Fruit fly (Drosophila melanogaster) whole organism, embryonic: ENCODE measurements around the gene CG13766.
A peak's percentile ranks its signal among the peaks of the same experiment; 100 is the strongest.

Experiments used
- ATbp ChIP-seq: fragments of 200-800 bp; sonication (Bioruptor generic); optimal IDR thresholded peaks from 2 replicates; lab custom pipeline; 2017; ENCODE audit warnings: missing biosample characterization, mild to moderate bottlenecking, missing genetic modification characterization, missing genetic modification reagents
- Bdp1 ChIP-seq: fragments of 200-800 bp; sonication (Bioruptor generic); optimal IDR thresholded peaks from 3 replicates; lab custom pipeline; 2016; ENCODE audit warnings: missing biosample characterization, missing genetic modification characterization
- CG11247 ChIP-seq: fragments of 200-800 bp; sonication (Bioruptor generic); IDR thresholded peaks from 2 replicates; pipeline ENCODE4 v1.3.6; 2022; ENCODE audit warnings: missing biosample characterization, missing genetic modification characterization
- CG11456 ChIP-seq: fragments of 200-800 bp; sonication (Bioruptor generic); IDR thresholded peaks from 3 replicates; pipeline ENCODE4 v1.3.6; 2022; ENCODE audit warnings: missing biosample characterization, missing genetic modification characterization
- CG14710 ChIP-seq: fragments of 200-800 bp; sonication (Bioruptor generic); optimal IDR thresholded peaks from 3 replicates; lab custom pipeline; 2019; ENCODE audit warnings: missing biosample characterization, mild to moderate bottlenecking, missing genetic modification characterization, moderate library complexity
- CG15073 ChIP-seq: fragments of 200-800 bp; sonication (Bioruptor generic); optimal IDR thresholded peaks from 2 replicates; lab custom pipeline; 2016; ENCODE audit warnings: missing biosample characterization, missing genetic modification characterization
- CG15514 ChIP-seq: fragments of 200-800 bp; sonication (Bioruptor generic); optimal IDR thresholded peaks from 3 replicates; lab custom pipeline; 2017; ENCODE audit warnings: missing biosample characterization, missing genetic modification characterization, mild to moderate bottlenecking, moderate library complexity, missing genetic modification reagents
- CG17359 ChIP-seq: fragments of 200-800 bp; sonication (Bioruptor generic); optimal IDR thresholded peaks from 3 replicates; lab custom pipeline; 2018; ENCODE audit warnings: missing biosample characterization, mild to moderate bottlenecking, missing genetic modification characterization, moderate library complexity
- CG18011 ChIP-seq: fragments of 200-800 bp; sonication (Bioruptor generic); optimal IDR thresholded peaks from 2 replicates; lab custom pipeline; 2017; ENCODE audit warnings: missing biosample characterization, missing genetic modification characterization, mild to moderate bottlenecking, moderate library complexity, missing genotype
- CG2199 ChIP-seq: fragments of 200-800 bp; sonication (Bioruptor generic); IDR thresholded peaks from 3 replicates; pipeline ENCODE4 v1.3.6; 2022; ENCODE audit warnings: missing biosample characterization, missing genetic modification characterization
- CG3065 ChIP-seq: fragments of 200-800 bp; sonication (Bioruptor generic); optimal IDR thresholded peaks from 2 replicates; lab custom pipeline; 2016; ENCODE audit warnings: missing biosample characterization, missing genetic modification characterization
- CG4854 ChIP-seq: fragments of 200-800 bp; sonication (Bioruptor generic); optimal IDR thresholded peaks from 2 replicates; lab custom pipeline; 2016; ENCODE audit warnings: missing biosample characterization, missing genetic modification characterization, inconsistent platforms
- CG5953 ChIP-seq: fragments of 200-800 bp; sonication (Bioruptor generic); IDR thresholded peaks from 2 replicates; pipeline ENCODE4 v1.3.6; 2022; ENCODE audit warnings: missing biosample characterization, missing genetic modification characterization
- CG6654 ChIP-seq: fragments of 200-800 bp; sonication (Bioruptor generic); optimal IDR thresholded peaks from 2 replicates; lab custom pipeline; 2017; ENCODE audit warnings: missing biosample characterization, mild to moderate bottlenecking, missing genetic modification characterization
- CG8388 ChIP-seq: fragments of 200-800 bp; sonication (Bioruptor generic); optimal IDR thresholded peaks from 2 replicates; lab custom pipeline; 2019; ENCODE audit warnings: missing biosample characterization, mild to moderate bottlenecking, missing genetic modification characterization, moderate library complexity
- CG9437 ChIP-seq: fragments of 200-800 bp; sonication (Bioruptor generic); optimal IDR thresholded peaks from 2 replicates; lab custom pipeline; 2018; ENCODE audit warnings: missing biosample characterization, mild to moderate bottlenecking, missing genetic modification characterization
- CTCF ChIP-seq: fragments of 200-800 bp; sonication (Bioruptor generic); optimal IDR thresholded peaks from 2 replicates; lab custom pipeline; 2017; ENCODE audit warnings: missing biosample characterization, mild to moderate bottlenecking, missing genetic modification characterization, moderate library complexity
- Eip74EF ChIP-seq, 2 experiments: fragments of 200-800 bp in 1 of 2; fragments of >200 bp in 1 of 2; sonication (Bioruptor generic) in 1 of 2; optimal IDR thresholded peaks; 2 replicates each; lab custom pipeline; 2017 to 2019; ENCODE audit warnings: missing biosample characterization in 2 of 2, missing genetic modification characterization in 2 of 2, mild to moderate bottlenecking in 1 of 2, moderate library complexity in 1 of 2
- Hr51 ChIP-seq, 2 experiments: fragments of 200-800 bp; sonication (Bioruptor generic); optimal IDR thresholded peaks; 2 replicates in 1 of 2; 3 replicates in 1 of 2; lab custom pipeline; 2016 to 2018; ENCODE audit warnings: missing biosample characterization in 2 of 2, missing genetic modification characterization in 2 of 2, mild to moderate bottlenecking in 1 of 2, moderate library complexity in 1 of 2
- Oli ChIP-seq: fragments of 200-800 bp; sonication (Bioruptor generic); optimal IDR thresholded peaks from 2 replicates; lab custom pipeline; 2018; ENCODE audit warnings: missing biosample characterization, mild to moderate bottlenecking, missing genetic modification characterization, moderate library complexity
- Pdp1 ChIP-seq, 2 experiments: fragments of 200-800 bp; sonication (Bioruptor generic); optimal IDR thresholded peaks; 3 replicates each; lab custom pipeline; 2016; ENCODE audit warnings: missing biosample characterization in 2 of 2, missing genetic modification characterization in 2 of 2, mild to moderate bottlenecking in 1 of 2, moderate library complexity in 1 of 2
- Ptx1 ChIP-seq: fragments of 200-800 bp; sonication (Bioruptor generic); IDR thresholded peaks from 2 replicates; pipeline ENCODE4 v1.3.6; 2022; ENCODE audit warnings: missing biosample characterization, missing genetic modification characterization
- Sox102F ChIP-seq: fragments of 200-800 bp; sonication (Bioruptor generic); optimal IDR thresholded peaks from 2 replicates; lab custom pipeline; 2018; ENCODE audit warnings: missing biosample characterization, mild to moderate bottlenecking, missing genetic modification characterization, moderate library complexity
- Spps ChIP-seq: fragments of 200-800 bp; sonication (Bioruptor generic); optimal IDR thresholded peaks from 2 replicates; lab custom pipeline; 2018; ENCODE audit warnings: missing biosample characterization, mild to moderate bottlenecking, missing genetic modification characterization
- TFAM ChIP-seq: fragments of 200-800 bp; sonication (Bioruptor generic); optimal IDR thresholded peaks from 2 replicates; lab custom pipeline; 2017; ENCODE audit warnings: missing biosample characterization, missing genetic modification characterization, inconsistent platforms
- Tbp ChIP-seq: fragments of >200 bp; optimal IDR thresholded peaks from 2 replicates; lab custom pipeline; 2018; ENCODE audit warnings: missing biosample characterization, missing genetic modification characterization
- ash1 ChIP-seq: fragments of 200-800 bp; sonication (Bioruptor generic); optimal IDR thresholded peaks from 2 replicates; lab custom pipeline; 2018; ENCODE audit warnings: missing biosample characterization, mild to moderate bottlenecking, missing genetic modification characterization
- br ChIP-seq: fragments of >200 bp; optimal IDR thresholded peaks from 2 replicates; lab custom pipeline; 2017
- bsh ChIP-seq, 2 experiments: fragments of 200-800 bp; sonication (Bioruptor generic); optimal IDR thresholded peaks; 2 replicates each; lab custom pipeline; 2017 to 2018; ENCODE audit warnings: mild to moderate bottlenecking in 2 of 2, missing biosample characterization in 2 of 2, missing genetic modification characterization in 2 of 2, moderate library complexity in 1 of 2
- cg ChIP-seq: fragments of 200-800 bp; sonication (Bioruptor generic); optimal IDR thresholded peaks from 3 replicates; lab custom pipeline; 2019; ENCODE audit warnings: missing biosample characterization, mild to moderate bottlenecking, missing genetic modification characterization, moderate library complexity
- chm ChIP-seq: fragments of 200-800 bp; sonication (Bioruptor generic); IDR thresholded peaks from 2 replicates; pipeline ENCODE4 v1.3.6; 2022; ENCODE audit warnings: missing biosample characterization, missing genetic modification characterization
- crol ChIP-seq: fragments of 200-800 bp; sonication (Bioruptor generic); IDR thresholded peaks from 2 replicates; pipeline ENCODE4 v1.3.6; 2022; ENCODE audit warnings: missing biosample characterization, missing genetic modification characterization
- dmrt99B ChIP-seq: fragments of 200-800 bp; sonication (Bioruptor generic); optimal IDR thresholded peaks from 2 replicates; lab custom pipeline; 2018; ENCODE audit warnings: missing biosample characterization, mild to moderate bottlenecking, missing genetic modification characterization, moderate library complexity
- ewg ChIP-seq: fragments of 200-800 bp; sonication (Bioruptor generic); optimal IDR thresholded peaks from 3 replicates; lab custom pipeline; 2017; ENCODE audit warnings: mild to moderate bottlenecking, missing biosample characterization, missing genetic modification reagents, missing genetic modification characterization
- hb ChIP-seq: fragments of 200-800 bp; sonication (Bioruptor generic); IDR thresholded peaks from 3 replicates; pipeline ENCODE4 v1.3.6; 2022; ENCODE audit warnings: missing biosample characterization, missing genetic modification characterization; ENCODE audit not compliant: partially characterized antibody
- hkb ChIP-seq, 2 experiments: fragments of 200-800 bp in 1 of 2; fragments of >200 bp in 1 of 2; sonication (Bioruptor generic) in 1 of 2; IDR thresholded peaks in 1 of 2; optimal IDR thresholded peaks in 1 of 2; 2 replicates each; pipeline versions ENCODE4 v1.3.6 to Lab custom; 2017 to 2022; ENCODE audit warnings: missing biosample characterization in 1 of 2, missing genetic modification characterization in 1 of 2
- lab ChIP-seq: fragments of 200-800 bp; sonication (Bioruptor generic); optimal IDR thresholded peaks from 3 replicates; lab custom pipeline; 2017; ENCODE audit warnings: missing biosample characterization, missing genetic modification characterization, mild to moderate bottlenecking, moderate library complexity, missing genetic modification reagents
- mam ChIP-seq: fragments of 200-800 bp; sonication (Bioruptor generic); optimal IDR thresholded peaks from 3 replicates; lab custom pipeline; 2016; ENCODE audit warnings: missing biosample characterization, missing genetic modification characterization
- mirr ChIP-seq: fragments of 200-800 bp; sonication (Bioruptor generic); optimal IDR thresholded peaks from 3 replicates; lab custom pipeline; 2018; ENCODE audit warnings: missing biosample characterization, mild to moderate bottlenecking, missing genetic modification characterization
- mld ChIP-seq: fragments of 200-800 bp; sonication (Bioruptor generic); IDR thresholded peaks from 3 replicates; pipeline ENCODE4 v1.3.6; 2022; ENCODE audit warnings: missing biosample characterization, missing genetic modification characterization; ENCODE audit not compliant: partially characterized antibody
- nmo ChIP-seq: fragments of 200-800 bp; sonication (Bioruptor generic); optimal IDR thresholded peaks from 2 replicates; lab custom pipeline; 2018; ENCODE audit warnings: missing biosample characterization, mild to moderate bottlenecking, missing genetic modification characterization, moderate library complexity
- pros ChIP-seq: fragments of 200-800 bp; sonication (Bioruptor generic); optimal IDR thresholded peaks from 3 replicates; lab custom pipeline; 2019; ENCODE audit warnings: missing biosample characterization, mild to moderate bottlenecking, missing genetic modification characterization, moderate library complexity
- sr ChIP-seq: fragments of 200-800 bp; sonication (Bioruptor generic); IDR thresholded peaks from 3 replicates; pipeline ENCODE4 v1.3.6; 2022; ENCODE audit warnings: missing biosample characterization, missing genetic modification characterization
- tna ChIP-seq: fragments of 200-800 bp; sonication (Bioruptor generic); IDR thresholded peaks from 2 replicates; pipeline ENCODE4 v1.3.6; 2022; ENCODE audit warnings: missing biosample characterization, missing genetic modification characterization; ENCODE audit not compliant: partially characterized antibody
- tup ChIP-seq: fragments of 200-800 bp; sonication (Bioruptor generic); optimal IDR thresholded peaks from 2 replicates; lab custom pipeline; 2016; ENCODE audit warnings: missing biosample characterization, mild to moderate bottlenecking, missing genetic modification characterization, moderate library complexity
- unc-4 ChIP-seq: fragments of 200-800 bp; sonication (Bioruptor generic); IDR thresholded peaks from 2 replicates; pipeline ENCODE4 v1.3.6; 2022; ENCODE audit warnings: missing biosample characterization, missing genetic modification characterization; ENCODE audit not compliant: partially characterized antibody
- usp ChIP-seq: fragments of >200 bp; optimal IDR thresholded peaks from 2 replicates; lab custom pipeline; 2017; ENCODE audit warnings: missing biosample characterization, missing genetic modification characterization
- wek ChIP-seq: fragments of 200-800 bp; sonication (Bioruptor generic); optimal IDR thresholded peaks from 3 replicates; lab custom pipeline; 2018; ENCODE audit warnings: missing biosample characterization, mild to moderate bottlenecking, missing genetic modification characterization, moderate library complexity

Gene CG13766

dm6 chr2L:6611374-6612005, 45.5 kb upstream of the CG13766 start (continued):
- TF ChIP-seq Pdp1 (GFP tag; optimal IDR thresholded peaks at IDR 0.05; lab: Kevin White, UChicago) (no peak), CTCF (GFP tag; lab: Kevin White, UChicago) (no peak), unc-4 (no peak), nmo (peak; percentile 12), CG3065 (GFP tag; lab: Kevin White, UChicago) (no peak), Ptx1 (0 out of 2 replicates have a peak, but pooled peaks have one; percentile 18), CG17359 (peak; percentile 35), mirr (GFP tag; lab: Kevin White, UChicago) (no peak), CG9437 (GFP tag; lab: Kevin White, UChicago) (peak; percentile 40), CG14710 (tag; lab: Kevin White, UChicago) (no peak), Hr51 (GFP tag; optimal IDR thresholded peaks at IDR 0.05; lab: Kevin White, UChicago) (peak in 1 of 2 experiments; percentile 28), Spps (tag; lab: Kevin White, UChicago) (no peak), crol (GFP tag; lab: Robert Waterston, UW) (peak; percentile 61), Oli (tag; lab: Kevin White, UChicago) (peak; percentile 13), mld (GFP tag; lab: Robert Waterston, UW) (no peak), Eip74EF (GFP tag; optimal IDR thresholded peaks at IDR 0.05; lab: Kevin White, UChicago) (no peak), Tbp (GFP tag; lab: Kevin White, UChicago) (no peak), ash1 (GFP tag; lab: Kevin White, UChicago) (no peak), mam (GFP tag; lab: Kevin White, UChicago) (no peak), cg (peak; percentile 58), hkb (optimal IDR thresholded peaks at IDR 0.05; lab: Kevin White, UChicago) (no peak), hkb (GFP tag; IDR thresholded peaks at IDR 0.05; lab: Robert Waterston, UW) (peak; percentile 15; the same call in 1 of the 2 replicates), wek (GFP tag; lab: Kevin White, UChicago) (no peak), bsh (GFP tag; optimal IDR thresholded peaks at IDR 0.05; lab: Kevin White, UChicago) (peak in 1 of 2 experiments; percentile 22), CG2199 (GFP tag; lab: Robert Waterston, UW) (0 out of 3 replicates have a peak, but pooled peaks have one; percentile 39), tup (GFP tag; lab: Kevin White, UChicago) (no peak), lab (GFP tag; lab: Kevin White, UChicago) (no peak), dmrt99B (peak; percentile 19), ewg (GFP tag; lab: Kevin White, UChicago) (no peak), CG15073 (no peak), usp (GFP tag; lab: Kevin White, UChicago) (no peak), CG11247 (no peak), CG8388 (GFP tag; lab: Kevin White, UChicago) (peak; percentile 47), pros (GFP tag; lab: Kevin White, UChicago) (peak; percentile 88), CG18011 (GFP tag; lab: Kevin White, UChicago) (no peak)

- TF ChIP-seq tna (GFP tag; lab: Robert Waterston, UW) (peak; percentile 65; the same call in 1 of the 2 replicates), Bdp1 (peak; percentile 66), chm (GFP tag; lab: Robert Waterston, UW) (peak; percentile 64), Sox102F (peak; percentile 70), hb (no peak), CG15514 (peak; percentile 91), CG6654 (GFP tag; lab: Kevin White, UChicago) (peak; percentile 33), CG11456 (peak; percentile 86), ATbp (GFP tag; lab: Kevin White, UChicago) (peak; percentile 61), sr (GFP tag; lab: Robert Waterston, UW) (peak; percentile 30; the same call in 1 of the 3 replicates), CG5953 (peak; percentile 39; the same call in 1 of the 2 replicates), br (no peak), TFAM (GFP tag; lab: Kevin White, UChicago) (no peak), CG4854 (GFP tag; lab: Kevin White, UChicago) (peak; percentile 48)
Measured at dm6 chr2L:6610683-6611373, 44.8 kb upstream of the CG13766 start, which contains the start of gene CG11050. Gene CG11050 (plus strand): TSS chr2L:6611011.
